Fruit fly (Drosophila melanogaster): Measurements from ENCODE around the gene CG7720.

Gene CG7720

DNA sequence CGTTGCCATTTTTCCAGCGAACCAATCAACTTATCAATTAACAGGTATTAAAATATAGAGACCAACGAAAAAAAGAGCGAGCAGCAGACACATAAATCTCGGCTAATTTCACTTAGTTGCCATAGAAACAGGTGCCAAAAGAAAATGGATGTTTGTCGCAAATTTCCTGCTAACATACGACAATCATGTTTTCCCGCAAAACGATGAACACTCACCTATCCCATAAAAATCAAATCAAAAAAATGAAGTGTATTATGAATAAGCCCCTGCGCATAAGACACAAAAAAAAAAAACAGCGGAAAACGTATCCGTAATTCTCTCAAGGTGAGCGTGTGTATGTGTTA lies 53.2 kb downstream of the CG7720 start (continued):
- peak; percentile 85 for TF ChIP-seq Ets65A (GFP tag)
- TF ChIP-seq p53 (GFP tag; optimal IDR thresholded peaks at IDR 0.05) = no peak
- TF ChIP-seq fd3F (GFP tag; optimal IDR thresholded peaks at IDR 0.05) = no peak
- TF ChIP-seq MTF-1 (GFP tag; optimal IDR thresholded peaks at IDR 0.05; ENCODE audit: borderline replicate concordance) = no peak
- peak; percentile 30 for TF ChIP-seq CG7556 (GFP tag; optimal IDR thresholded peaks at IDR 0.05)
- TF ChIP-seq Hey (tag; optimal IDR thresholded peaks at IDR 0.05) = peak; percentile 33
- no peak for TF ChIP-seq ems (GFP tag; optimal IDR thresholded peaks at IDR 0.05)
- TF ChIP-seq CG16813 (GFP tag; IDR thresholded peaks at IDR 0.05; ENCODE audit: partially characterized antibody) = no peak
- peak; percentile 4; the same call in 1 of the 2 replicates for TF ChIP-seq CG31441 (GFP tag; IDR thresholded peaks at IDR 0.05)
- no peak for TF ChIP-seq CG10543 (GFP tag; optimal IDR thresholded peaks at IDR 0.05)
- no peak for TF ChIP-seq hb (GFP tag; IDR thresholded peaks at IDR 0.05; ENCODE audit: partially characterized antibody)
- TF ChIP-seq sima (GFP tag; optimal IDR thresholded peaks at IDR 0.05) = peak; percentile 3
- no peak for TF ChIP-seq wor (GFP tag; IDR thresholded peaks at IDR 0.05)
- no peak for TF ChIP-seq run (tag; optimal IDR thresholded peaks at IDR 0.05)
- no peak for TF ChIP-seq prd (optimal IDR thresholded peaks at IDR 0.05)
- no peak for TF ChIP-seq prd (GFP tag; IDR thresholded peaks at IDR 0.05)
- TF ChIP-seq vvl (GFP tag; IDR thresholded peaks at IDR 0.05) = no peak
- no peak for TF ChIP-seq CG30020 (tag; optimal IDR thresholded peaks at IDR 0.05)
- TF ChIP-seq HLH54F (GFP tag; optimal IDR thresholded peaks at IDR 0.05) = no peak
- TF ChIP-seq hbn (GFP tag; IDR thresholded peaks at IDR 0.05; ENCODE audit: partially characterized antibody) = no peak
- TF ChIP-seq CG11723 (GFP tag; optimal IDR thresholded peaks at IDR 0.05) = no peak
- no peak for TF ChIP-seq chif (GFP tag; optimal IDR thresholded peaks at IDR 0.05)
- TF ChIP-seq phol (tag; optimal IDR thresholded peaks at IDR 0.05) = no peak
- TF ChIP-seq nerfin-2 (GFP tag; IDR thresholded peaks at IDR 0.05; ENCODE audit: partially characterized antibody) = no peak
- no peak for TF ChIP-seq cad (GFP tag; optimal IDR thresholded peaks at IDR 0.05)
- no peak for TF ChIP-seq CG14441 (GFP tag; IDR thresholded peaks at IDR 0.05)
- no peak for TF ChIP-seq D19B (GFP tag; optimal IDR thresholded peaks at IDR 0.05)
- TF ChIP-seq dati (GFP tag; IDR thresholded peaks at IDR 0.05) = no peak
- no peak for TF ChIP-seq CG12391 (tag; optimal IDR thresholded peaks at IDR 0.05)
- no peak for TF ChIP-seq CG7357 (GFP tag; IDR thresholded peaks at IDR 0.05)
- no peak for TF ChIP-seq CG2712 (tag; optimal IDR thresholded peaks at IDR 0.05)
- TF ChIP-seq NFAT (GFP tag; IDR thresholded peaks at IDR 0.05) = no peak
- TF ChIP-seq cato (GFP tag; optimal IDR thresholded peaks at IDR 0.05; ENCODE audit: borderline replicate concordance) = no peak
- TF ChIP-seq amos (GFP tag; IDR thresholded peaks at IDR 0.05; ENCODE audit: partially characterized antibody) = no peak
- no peak for TF ChIP-seq CG10462 (GFP tag; optimal IDR thresholded peaks at IDR 0.05)
- no peak for TF ChIP-seq Optix (GFP tag; IDR thresholded peaks at IDR 0.05)
- no peak for TF ChIP-seq CG9609 (GFP tag; optimal IDR thresholded peaks at IDR 0.05)
- no peak for TF ChIP-seq CG10274 (GFP tag; optimal IDR thresholded peaks at IDR 0.05)
- no peak for TF ChIP-seq CG12155 (GFP tag; optimal IDR thresholded peaks at IDR 0.05)
- peak; percentile 42 for TF ChIP-seq CG18262 (tag; optimal IDR thresholded peaks at IDR 0.05)
- TF ChIP-seq CG11247 (GFP tag; IDR thresholded peaks at IDR 0.05) = no peak
- no peak for TF ChIP-seq Elba2 (GFP tag; optimal IDR thresholded peaks at IDR 0.05)
- TF ChIP-seq CG7745 (tag; optimal IDR thresholded peaks at IDR 0.05) = no peak
- no peak for TF ChIP-seq zen2 (GFP tag; IDR thresholded peaks at IDR 0.05; ENCODE audit: partially characterized antibody)
- no peak for TF ChIP-seq Sox102F (GFP tag; optimal IDR thresholded peaks at IDR 0.05)
- TF ChIP-seq CG7786 (GFP tag; optimal IDR thresholded peaks at IDR 0.05) = peak; percentile 44
- no peak for TF ChIP-seq CG1603 (tag; optimal IDR thresholded peaks at IDR 0.05)
- peak; percentile 18 for TF ChIP-seq kay (GFP tag; optimal IDR thresholded peaks at IDR 0.05)
- TF ChIP-seq CG14965 (GFP tag; optimal IDR thresholded peaks at IDR 0.05; ENCODE audit: borderline replicate concordance) = no peak
- no peak for TF ChIP-seq ATbp (GFP tag; optimal IDR thresholded peaks at IDR 0.05)
- no peak for TF ChIP-seq CG14667 (GFP tag; IDR thresholded peaks at IDR 0.05)
- no peak for TF ChIP-seq cg (GFP tag; optimal IDR thresholded peaks at IDR 0.05)

All from whole organism, embryonic.